Fruit fly (Drosophila melanogaster) whole organism, embryonic: ENCODE results near the gene Rim2.

Experiments
- BtbVII ChIP-seq: fragments of 200-800 bp; sonication (Bioruptor generic); optimal IDR thresholded peaks from 3 replicates; lab custom pipeline; 2017; ENCODE audit warnings: missing biosample characterization, mild to moderate bottlenecking, missing genetic modification characterization
- CG1024 ChIP-seq: fragments of 200-800 bp; sonication (Bioruptor generic); IDR thresholded peaks from 2 replicates; pipeline ENCODE4 v1.3.6; 2022; ENCODE audit warnings: missing biosample characterization, missing genetic modification characterization
- CG10267 ChIP-seq: fragments of 200-800 bp; sonication (Bioruptor generic); optimal IDR thresholded peaks from 2 replicates; lab custom pipeline; 2018; ENCODE audit warnings: missing biosample characterization, mild to moderate bottlenecking, missing genetic modification characterization, moderate library complexity
- CG10462 ChIP-seq: fragments of 200-800 bp; sonication (Bioruptor generic); optimal IDR thresholded peaks from 2 replicates; lab custom pipeline; 2016; ENCODE audit warnings: missing biosample characterization, missing genetic modification characterization
- CG10654 ChIP-seq: fragments of 200-800 bp; sonication (Bioruptor generic); optimal IDR thresholded peaks from 2 replicates; lab custom pipeline; 2016; ENCODE audit warnings: missing biosample characterization, missing genetic modification characterization
- CG12219 ChIP-seq: fragments of 200-800 bp; sonication (Bioruptor generic); optimal IDR thresholded peaks from 3 replicates; lab custom pipeline; 2018; ENCODE audit warnings: missing biosample characterization, mild to moderate bottlenecking, missing genetic modification characterization
- CG12391 ChIP-seq: fragments of 200-800 bp; sonication (Bioruptor generic); optimal IDR thresholded peaks from 3 replicates; lab custom pipeline; 2018; ENCODE audit warnings: missing biosample characterization, mild to moderate bottlenecking, missing genetic modification characterization, moderate library complexity
- CG13775 ChIP-seq: fragments of 200-800 bp; sonication (Bioruptor generic); optimal IDR thresholded peaks from 3 replicates; lab custom pipeline; 2017; ENCODE audit warnings: missing biosample characterization, mild to moderate bottlenecking, missing genetic modification characterization
- CG14014 ChIP-seq: fragments of 200-800 bp; sonication (Bioruptor generic); IDR thresholded peaks from 2 replicates; pipeline ENCODE4 v1.3.6; 2022; ENCODE audit warnings: missing biosample characterization, missing genetic modification characterization
- CG1647 ChIP-seq: fragments of 200-800 bp; sonication (Bioruptor generic); optimal IDR thresholded peaks from 3 replicates; lab custom pipeline; 2016; ENCODE audit warnings: missing biosample characterization, missing genetic modification characterization
- CG17359 ChIP-seq: fragments of 200-800 bp; sonication (Bioruptor generic); optimal IDR thresholded peaks from 3 replicates; lab custom pipeline; 2018; ENCODE audit warnings: missing biosample characterization, mild to moderate bottlenecking, missing genetic modification characterization, moderate library complexity
- CG17912 ChIP-seq: fragments of 200-800 bp; sonication (Bioruptor generic); optimal IDR thresholded peaks from 2 replicates; lab custom pipeline; 2018; ENCODE audit warnings: missing biosample characterization, mild to moderate bottlenecking, missing genetic modification characterization
- CG18619 ChIP-seq: fragments of 200-800 bp; sonication (Bioruptor generic); optimal IDR thresholded peaks from 3 replicates; lab custom pipeline; 2017; ENCODE audit warnings: missing biosample characterization, mild to moderate bottlenecking, missing genetic modification characterization
- CG30020 ChIP-seq: fragments of 200-800 bp; optimal IDR thresholded peaks from 2 replicates; lab custom pipeline; 2019; ENCODE audit warnings: missing biosample characterization, mild to moderate bottlenecking, missing genetic modification characterization, moderate library complexity
- CG3065 ChIP-seq: fragments of 200-800 bp; sonication (Bioruptor generic); optimal IDR thresholded peaks from 2 replicates; lab custom pipeline; 2016; ENCODE audit warnings: missing biosample characterization, missing genetic modification characterization
- CG4328 ChIP-seq: fragments of 200-800 bp; sonication (Bioruptor generic); optimal IDR thresholded peaks from 3 replicates; lab custom pipeline; 2017; ENCODE audit warnings: missing biosample characterization, missing genetic modification reagents, missing genetic modification characterization
- CG7357 ChIP-seq: fragments of 200-800 bp; sonication (Bioruptor generic); IDR thresholded peaks from 3 replicates; pipeline ENCODE4 v1.3.6; 2022; ENCODE audit warnings: missing biosample characterization, missing genetic modification characterization
- CG7839 ChIP-seq: fragments of 200-800 bp; sonication (Bioruptor generic); optimal IDR thresholded peaks from 3 replicates; lab custom pipeline; 2018; ENCODE audit warnings: missing biosample characterization, mild to moderate bottlenecking, missing genetic modification characterization, moderate library complexity
- CG8944 ChIP-seq: fragments of 200-800 bp; sonication (Bioruptor generic); optimal IDR thresholded peaks from 3 replicates; lab custom pipeline; 2016; ENCODE audit warnings: missing biosample characterization, missing genetic modification characterization
- D19B ChIP-seq: fragments of 200-800 bp; sonication (Bioruptor generic); optimal IDR thresholded peaks from 2 replicates; lab custom pipeline; 2017; ENCODE audit warnings: missing biosample characterization, mild to moderate bottlenecking, missing genetic modification characterization
- Dbx ChIP-seq: fragments of 200-800 bp; sonication (Bioruptor generic); IDR thresholded peaks from 3 replicates; pipeline ENCODE4 v1.3.6; 2022; ENCODE audit warnings: missing biosample characterization, missing genetic modification characterization
- Eip74EF ChIP-seq, 2 experiments: fragments of 200-800 bp in 1 of 2; fragments of >200 bp in 1 of 2; sonication (Bioruptor generic) in 1 of 2; optimal IDR thresholded peaks; 2 replicates each; lab custom pipeline; 2017 to 2019; ENCODE audit warnings: missing biosample characterization in 2 of 2, missing genetic modification characterization in 2 of 2, mild to moderate bottlenecking in 1 of 2, moderate library complexity in 1 of 2
- Hmr ChIP-seq: fragments of 200-800 bp; sonication (Bioruptor generic); optimal IDR thresholded peaks from 3 replicates; lab custom pipeline; 2017; ENCODE audit warnings: mild to moderate bottlenecking, missing biosample characterization, missing genetic modification reagents, missing genetic modification characterization
- Hsf ChIP-seq: fragments of 200-800 bp; sonication (Bioruptor generic); optimal IDR thresholded peaks from 3 replicates; lab custom pipeline; 2016; ENCODE audit warnings: missing biosample characterization, missing genetic modification characterization
- NC2β ChIP-seq: fragments of 200-800 bp; sonication (Bioruptor generic); optimal IDR thresholded peaks from 2 replicates; lab custom pipeline; 2016; ENCODE audit warnings: missing biosample characterization, missing genetic modification characterization
- Opbp ChIP-seq: fragments of 200-800 bp; sonication (Bioruptor generic); IDR thresholded peaks from 3 replicates; pipeline ENCODE4 v1.3.6; 2022; ENCODE audit warnings: missing biosample characterization, missing genetic modification characterization; ENCODE audit not compliant: partially characterized antibody
- Side ChIP-seq: fragments of 200-800 bp; sonication (Bioruptor generic); optimal IDR thresholded peaks from 2 replicates; lab custom pipeline; 2016; ENCODE audit warnings: missing biosample characterization, missing genetic modification characterization
- ab ChIP-seq: fragments of 200-800 bp; sonication (Bioruptor generic); optimal IDR thresholded peaks from 2 replicates; lab custom pipeline; 2016; ENCODE audit warnings: missing biosample characterization, missing genetic modification characterization
- bab2 ChIP-seq: fragments of 200-800 bp; sonication (Bioruptor generic); optimal IDR thresholded peaks from 2 replicates; lab custom pipeline; 2016; ENCODE audit warnings: missing biosample characterization, missing genetic modification characterization
- bcd ChIP-seq: fragments of 200-800 bp; sonication (Bioruptor generic); optimal IDR thresholded peaks from 2 replicates; lab custom pipeline; 2017; ENCODE audit warnings: missing biosample characterization, mild to moderate bottlenecking, missing genetic modification characterization
- crp ChIP-seq, 2 experiments: fragments of 200-800 bp; sonication (Bioruptor generic); optimal IDR thresholded peaks; 2 replicates in 1 of 2; 3 replicates in 1 of 2; lab custom pipeline; 2017; ENCODE audit warnings: missing biosample characterization in 2 of 2, missing genetic modification characterization in 2 of 2, mild to moderate bottlenecking in 1 of 2, moderate library complexity in 1 of 2
- dmrt99B ChIP-seq: fragments of 200-800 bp; sonication (Bioruptor generic); optimal IDR thresholded peaks from 2 replicates; lab custom pipeline; 2018; ENCODE audit warnings: missing biosample characterization, mild to moderate bottlenecking, missing genetic modification characterization, moderate library complexity
- dpn ChIP-seq, 2 experiments: fragments of 200-800 bp; sonication (Bioruptor generic); optimal IDR thresholded peaks; 3 replicates each; lab custom pipeline; 2016; ENCODE audit warnings: missing biosample characterization in 2 of 2, missing genetic modification characterization in 2 of 2
- eyg ChIP-seq: fragments of 200-800 bp; sonication (Bioruptor generic); optimal IDR thresholded peaks from 3 replicates; lab custom pipeline; 2016; ENCODE audit warnings: missing biosample characterization, missing genetic modification characterization
- fd96Cb ChIP-seq: fragments of 200-800 bp; sonication (Bioruptor generic); optimal IDR thresholded peaks from 2 replicates; lab custom pipeline; 2018; ENCODE audit warnings: missing biosample characterization, mild to moderate bottlenecking, missing genetic modification characterization, moderate library complexity
- grn ChIP-seq: fragments of 200-800 bp; sonication (Bioruptor generic); optimal IDR thresholded peaks from 3 replicates; lab custom pipeline; 2017; ENCODE audit warnings: missing biosample characterization, missing genetic modification characterization
- h ChIP-seq: fragments of >200 bp; optimal IDR thresholded peaks from 2 replicates; lab custom pipeline; 2017
- ken ChIP-seq: fragments of 200-800 bp; sonication (Bioruptor generic); IDR thresholded peaks from 3 replicates; pipeline ENCODE4 v1.3.6; 2022; ENCODE audit warnings: missing biosample characterization, missing genetic modification characterization
- lilli ChIP-seq: fragments of 200-800 bp; sonication (Bioruptor generic); optimal IDR thresholded peaks from 3 replicates; lab custom pipeline; 2016; ENCODE audit warnings: missing biosample characterization, missing genetic modification characterization
- luna ChIP-seq: fragments of 200-800 bp; sonication (Bioruptor generic); optimal IDR thresholded peaks from 2 replicates; lab custom pipeline; 2016; ENCODE audit warnings: missing biosample characterization, missing genetic modification characterization
- pho ChIP-seq: fragments of 200-800 bp; sonication (Bioruptor generic); optimal IDR thresholded peaks from 2 replicates; lab custom pipeline; 2016; ENCODE audit warnings: missing biosample characterization, missing genetic modification characterization
- pita ChIP-seq: fragments of 200-800 bp; sonication (Bioruptor generic); optimal IDR thresholded peaks from 2 replicates; lab custom pipeline; 2017; ENCODE audit warnings: missing biosample characterization, mild to moderate bottlenecking, missing genetic modification characterization
- pnt ChIP-seq: fragments of 200-800 bp; sonication (Bioruptor generic); optimal IDR thresholded peaks from 3 replicates; lab custom pipeline; 2016; ENCODE audit warnings: missing biosample characterization, missing genetic modification characterization
- repo ChIP-seq: fragments of 200-800 bp; sonication (Bioruptor generic); optimal IDR thresholded peaks from 2 replicates; lab custom pipeline; 2016; ENCODE audit warnings: missing biosample characterization, missing genetic modification characterization
- sens-2 ChIP-seq: fragments of 200-800 bp; sonication (Bioruptor generic); IDR thresholded peaks from 2 replicates; pipeline ENCODE4 v1.3.6; 2022; ENCODE audit warnings: missing biosample characterization, missing genetic modification characterization
- tap ChIP-seq: fragments of 200-800 bp; optimal IDR thresholded peaks from 3 replicates; lab custom pipeline; 2019; ENCODE audit warnings: missing biosample characterization, mild to moderate bottlenecking, missing genetic modification characterization, moderate library complexity
- tna ChIP-seq: fragments of 200-800 bp; sonication (Bioruptor generic); IDR thresholded peaks from 2 replicates; pipeline ENCODE4 v1.3.6; 2022; ENCODE audit warnings: missing biosample characterization, missing genetic modification characterization; ENCODE audit not compliant: partially characterized antibody
- unc-4 ChIP-seq: fragments of 200-800 bp; sonication (Bioruptor generic); IDR thresholded peaks from 2 replicates; pipeline ENCODE4 v1.3.6; 2022; ENCODE audit warnings: missing biosample characterization, missing genetic modification characterization; ENCODE audit not compliant: partially characterized antibody
- vvl ChIP-seq: fragments of 200-800 bp; sonication (Bioruptor generic); IDR thresholded peaks from 2 replicates; pipeline ENCODE4 v1.3.6; 2022; ENCODE audit warnings: missing biosample characterization, missing genetic modification characterization
- zen ChIP-seq: fragments of 200-800 bp; sonication (Bioruptor generic); optimal IDR thresholded peaks from 3 replicates; lab custom pipeline; 2018; ENCODE audit warnings: missing biosample characterization, mild to moderate bottlenecking, missing genetic modification characterization, moderate library complexity
- zfh2 ChIP-seq: fragments of 200-800 bp; sonication (Bioruptor generic); optimal IDR thresholded peaks from 2 replicates; lab custom pipeline; 2016; ENCODE audit warnings: missing biosample characterization, missing genetic modification characterization

Rim2 gene

dm6 chr2L:1756351-1756750 lies 32.2 kb upstream of the Rim2 start, which contains the start of gene Gr22f:
Gene Gr22f, minus strand, starts transcription at chr2L:1756451.
- TF ChIP-seq bcd (GFP tag; lab: Kevin White, UChicago) (no peak), unc-4 (GFP tag; lab: Robert Waterston, UW) (no peak), repo (GFP tag; lab: Kevin White, UChicago) (no peak), CG14014 (GFP tag; lab: Robert Waterston, UW) (no peak), zen (tag; lab: Kevin White, UChicago) (no peak), CG12391 (no peak), CG1647 (GFP tag; lab: Kevin White, UChicago) (no peak), CG13775 (no peak), CG12219 (GFP tag; lab: Kevin White, UChicago) (no peak), lilli (GFP tag; lab: Kevin White, UChicago) (no peak), CG3065 (GFP tag; lab: Kevin White, UChicago) (no peak), Hsf (GFP tag; lab: Kevin White, UChicago) (no peak), zfh2 (GFP tag; lab: Kevin White, UChicago) (no peak)

- TF ChIP-seq Eip74EF (GFP tag; optimal IDR thresholded peaks at IDR 0.05; lab: Kevin White, UChicago) = no peak
- TF ChIP-seq CG4328 (GFP tag; lab: Kevin White, UChicago) = no peak
- peak; percentile 84 for TF ChIP-seq Opbp
- no peak for TF ChIP-seq CG17359
- TF ChIP-seq luna (GFP tag; lab: Kevin White, UChicago) = no peak
- peak; percentile 2 for TF ChIP-seq CG10267 (tag; lab: Kevin White, UChicago)
- 0 out of 2 replicates have a peak, but pooled peaks have one; percentile 16 for TF ChIP-seq vvl (GFP tag; lab: Robert Waterston, UW)
- no peak for TF ChIP-seq pita (GFP tag; lab: Kevin White, UChicago)
- no peak for TF ChIP-seq dpn (GFP tag; optimal IDR thresholded peaks at IDR 0.05; lab: Kevin White, UChicago)
- no peak for TF ChIP-seq CG7839 (tag; lab: Kevin White, UChicago)
- no peak for TF ChIP-seq dmrt99B (tag; lab: Kevin White, UChicago)
- no peak for TF ChIP-seq zen (tag; lab: Kevin White, UChicago)
- TF ChIP-seq CG30020 (tag; lab: Kevin White, UChicago) = no peak
- TF ChIP-seq Side (GFP tag; lab: Kevin White, UChicago) = no peak
- no peak for TF ChIP-seq tap
- TF ChIP-seq CG8944 = no peak
- TF ChIP-seq D19B (GFP tag; lab: Kevin White, UChicago) = no peak
- no peak for TF ChIP-seq eyg (GFP tag; lab: Kevin White, UChicago)
- TF ChIP-seq ab (GFP tag; lab: Kevin White, UChicago) = no peak
- no peak for TF ChIP-seq h (lab: Kevin White, UChicago)
- no peak for TF ChIP-seq Dbx
- no peak for TF ChIP-seq CG1024
- TF ChIP-seq CG17912 (GFP tag; lab: Kevin White, UChicago) = no peak
- no peak for TF ChIP-seq CG10654 (GFP tag; lab: Kevin White, UChicago)
- no peak for TF ChIP-seq fd96Cb (tag; lab: Kevin White, UChicago)
- TF ChIP-seq BtbVII (GFP tag; lab: Kevin White, UChicago) = no peak
- no peak for TF ChIP-seq grn (GFP tag; lab: Kevin White, UChicago)
- no peak for TF ChIP-seq Hmr (GFP tag; lab: Kevin White, UChicago)
- peak; percentile 31 to 90 for TF ChIP-seq crp (GFP tag; optimal IDR thresholded peaks at IDR 0.05; lab: Kevin White, UChicago)
- no peak for TF ChIP-seq NC2β (GFP tag; lab: Kevin White, UChicago)
- peak; percentile 67 for TF ChIP-seq tna (GFP tag; lab: Robert Waterston, UW)
- no peak for TF ChIP-seq ken (GFP tag; lab: Robert Waterston, UW)
- no peak for TF ChIP-seq CG18619 (GFP tag; lab: Kevin White, UChicago)
- TF ChIP-seq sens-2 (GFP tag; lab: Robert Waterston, UW) = no peak
- no peak for TF ChIP-seq CG7357 (GFP tag; lab: Robert Waterston, UW)
- no peak for TF ChIP-seq bab2 (GFP tag; lab: Kevin White, UChicago)
- no peak for TF ChIP-seq CG10462 (GFP tag; lab: Kevin White, UChicago)
- TF ChIP-seq pnt (GFP tag; lab: Kevin White, UChicago) = no peak
- TF ChIP-seq pho (GFP tag; lab: Kevin White, UChicago) = no peak
Observed at dm6 chr2L:1751953-1752352, 27.8 kb upstream of the Rim2 start, which contains the start of the genes CG17712 and CG17648. Gene CG17712, minus strand, starts transcription at chr2L:1752122. Gene CG17648, plus strand, starts transcription at chr2L:1752308.
